Fruit fly (Drosophila melanogaster) whole organism, embryonic: ENCODE results near the gene DCAF12.

Source experiments
- Atf6 ChIP-seq: fragments of 200-800 bp; sonication (Bioruptor generic); IDR thresholded peaks from 2 replicates; pipeline ENCODE4 v1.3.6; 2022; ENCODE audit warnings: missing biosample characterization, missing genetic modification characterization
- CG12659 ChIP-seq: fragments of 200-800 bp; sonication (Bioruptor generic); optimal IDR thresholded peaks from 3 replicates; lab custom pipeline; 2017; ENCODE audit warnings: mild to moderate bottlenecking, missing biosample characterization, missing genetic modification reagents, missing genetic modification characterization
- CG13424 ChIP-seq: fragments of 200-800 bp; sonication (Bioruptor generic); optimal IDR thresholded peaks from 2 replicates; lab custom pipeline; 2019; ENCODE audit warnings: missing biosample characterization, mild to moderate bottlenecking, missing genetic modification characterization, moderate library complexity
- CG13775 ChIP-seq: fragments of 200-800 bp; sonication (Bioruptor generic); optimal IDR thresholded peaks from 3 replicates; lab custom pipeline; 2017; ENCODE audit warnings: missing biosample characterization, mild to moderate bottlenecking, missing genetic modification characterization
- CG14014 ChIP-seq: fragments of 200-800 bp; sonication (Bioruptor generic); IDR thresholded peaks from 2 replicates; pipeline ENCODE4 v1.3.6; 2022; ENCODE audit warnings: missing biosample characterization, missing genetic modification characterization
- CG14050 ChIP-seq: fragments of 200-800 bp; sonication (Bioruptor generic); IDR thresholded peaks from 3 replicates; pipeline ENCODE4 v1.3.6; 2022; ENCODE audit warnings: missing biosample characterization, missing genetic modification characterization
- CG15269 ChIP-seq: fragments of 200-800 bp; sonication (Bioruptor generic); optimal IDR thresholded peaks from 2 replicates; lab custom pipeline; 2018; ENCODE audit warnings: missing biosample characterization, mild to moderate bottlenecking, missing genetic modification characterization, moderate library complexity
- CG17385 ChIP-seq: fragments of 200-800 bp; sonication (Bioruptor generic); optimal IDR thresholded peaks from 3 replicates; lab custom pipeline; 2018; ENCODE audit warnings: missing biosample characterization, mild to moderate bottlenecking, missing genetic modification characterization
- CG2120 ChIP-seq: fragments of 200-800 bp; sonication (Bioruptor generic); optimal IDR thresholded peaks from 3 replicates; lab custom pipeline; 2016; ENCODE audit warnings: missing biosample characterization, missing genetic modification characterization
- CG2129 ChIP-seq: fragments of 200-800 bp; sonication (Bioruptor generic); IDR thresholded peaks from 2 replicates; pipeline ENCODE4 v1.3.6; 2022; ENCODE audit warnings: missing biosample characterization, missing genetic modification characterization; ENCODE audit not compliant: partially characterized antibody
- CG30403 ChIP-seq: fragments of 200-800 bp; sonication (Bioruptor generic); optimal IDR thresholded peaks from 3 replicates; lab custom pipeline; 2016; ENCODE audit warnings: missing biosample characterization, missing genetic modification characterization
- CG3065 ChIP-seq: fragments of 200-800 bp; sonication (Bioruptor generic); optimal IDR thresholded peaks from 2 replicates; lab custom pipeline; 2016; ENCODE audit warnings: missing biosample characterization, missing genetic modification characterization
- CG31388 ChIP-seq: fragments of 200-800 bp; sonication (Bioruptor generic); optimal IDR thresholded peaks from 2 replicates; lab custom pipeline; 2016; ENCODE audit warnings: missing biosample characterization, missing genetic modification characterization
- CG3281 ChIP-seq: fragments of 200-800 bp; sonication (Bioruptor generic); optimal IDR thresholded peaks from 3 replicates; lab custom pipeline; 2017; ENCODE audit warnings: missing biosample characterization, mild to moderate bottlenecking, missing genetic modification characterization
- CG3847 ChIP-seq: fragments of 200-800 bp; sonication (Bioruptor generic); IDR thresholded peaks from 2 replicates; pipeline ENCODE4 v1.3.6; 2022; ENCODE audit warnings: missing biosample characterization, missing genetic modification characterization
- CG5953 ChIP-seq: fragments of 200-800 bp; sonication (Bioruptor generic); IDR thresholded peaks from 2 replicates; pipeline ENCODE4 v1.3.6; 2022; ENCODE audit warnings: missing biosample characterization, missing genetic modification characterization
- CG6683 ChIP-seq: fragments of 200-800 bp; sonication (Bioruptor generic); optimal IDR thresholded peaks from 2 replicates; lab custom pipeline; 2017; ENCODE audit warnings: missing biosample characterization, mild to moderate bottlenecking, missing genetic modification characterization, missing genetic modification reagents
- CG6765 ChIP-seq: fragments of 200-800 bp; sonication (Bioruptor generic); optimal IDR thresholded peaks from 3 replicates; lab custom pipeline; 2017; ENCODE audit warnings: missing biosample characterization, mild to moderate bottlenecking, missing genetic modification characterization
- CG7556 ChIP-seq: fragments of 200-800 bp; sonication (Bioruptor generic); optimal IDR thresholded peaks from 2 replicates; lab custom pipeline; 2017; ENCODE audit warnings: missing biosample characterization, mild to moderate bottlenecking, missing genetic modification characterization
- CG7839 ChIP-seq: fragments of 200-800 bp; sonication (Bioruptor generic); optimal IDR thresholded peaks from 3 replicates; lab custom pipeline; 2018; ENCODE audit warnings: missing biosample characterization, mild to moderate bottlenecking, missing genetic modification characterization, moderate library complexity
- CG9817 ChIP-seq: fragments of 200-800 bp; sonication (Bioruptor generic); optimal IDR thresholded peaks from 2 replicates; lab custom pipeline; 2018; ENCODE audit warnings: missing biosample characterization, mild to moderate bottlenecking, missing genetic modification characterization, moderate library complexity
- CoRest ChIP-seq: fragments of 200-800 bp; sonication (Bioruptor generic); optimal IDR thresholded peaks from 3 replicates; lab custom pipeline; 2018; ENCODE audit warnings: missing biosample characterization, mild to moderate bottlenecking, missing genetic modification characterization, moderate library complexity
- Dll ChIP-seq: fragments of 200-800 bp; sonication (Bioruptor generic); IDR thresholded peaks from 4 replicates; pipeline ENCODE4 v1.3.6; 2022; ENCODE audit warnings: missing biosample characterization, missing genetic modification characterization; ENCODE audit not compliant: partially characterized antibody
- Drgx ChIP-seq: fragments of 200-800 bp; sonication (Bioruptor generic); IDR thresholded peaks from 2 replicates; pipeline ENCODE4 v1.3.6; 2022; ENCODE audit warnings: missing biosample characterization, missing genetic modification characterization
- Hr51 ChIP-seq, 2 experiments: fragments of 200-800 bp; sonication (Bioruptor generic); optimal IDR thresholded peaks; 2 replicates in 1 of 2; 3 replicates in 1 of 2; lab custom pipeline; 2016 to 2018; ENCODE audit warnings: missing biosample characterization in 2 of 2, missing genetic modification characterization in 2 of 2, mild to moderate bottlenecking in 1 of 2, moderate library complexity in 1 of 2
- Med ChIP-seq: fragments of 200-800 bp; sonication (Bioruptor generic); peaks from one replicate; lab custom pipeline; 2016; ENCODE audit warnings: missing biosample characterization, missing genetic modification characterization, mild to moderate bottlenecking, inconsistent platforms, moderate library complexity
- NfI ChIP-seq: fragments of 200-800 bp; sonication (Bioruptor generic); optimal IDR thresholded peaks from 3 replicates; lab custom pipeline; 2018; ENCODE audit warnings: missing biosample characterization, mild to moderate bottlenecking, missing genetic modification characterization, moderate library complexity
- Oaz ChIP-seq: fragments of 200-800 bp; sonication (Bioruptor generic); IDR thresholded peaks from 2 replicates; pipeline ENCODE4 v1.3.6; 2022; ENCODE audit warnings: missing biosample characterization, missing genetic modification characterization
- PHDP ChIP-seq: fragments of 200-800 bp; sonication (Bioruptor generic); optimal IDR thresholded peaks from 3 replicates; lab custom pipeline; 2018; ENCODE audit warnings: missing biosample characterization, mild to moderate bottlenecking, missing genetic modification characterization, moderate library complexity
- Pdp1 ChIP-seq, 2 experiments: fragments of 200-800 bp; sonication (Bioruptor generic); optimal IDR thresholded peaks; 3 replicates each; lab custom pipeline; 2016; ENCODE audit warnings: missing biosample characterization in 2 of 2, missing genetic modification characterization in 2 of 2, mild to moderate bottlenecking in 1 of 2, moderate library complexity in 1 of 2
- Sox102F ChIP-seq: fragments of 200-800 bp; sonication (Bioruptor generic); optimal IDR thresholded peaks from 2 replicates; lab custom pipeline; 2018; ENCODE audit warnings: missing biosample characterization, mild to moderate bottlenecking, missing genetic modification characterization, moderate library complexity
- Stat92E ChIP-seq, 3 experiments: fragments of >200 bp in 2 of 3; fragments of 200-800 bp in 1 of 3; sonication (Bioruptor generic) in 1 of 3; optimal IDR thresholded peaks; 2 replicates each; lab custom pipeline; 2017 to 2019; ENCODE audit warnings: missing biosample characterization in 3 of 3, missing genetic modification characterization in 3 of 3, mild to moderate bottlenecking in 1 of 3, moderate library complexity in 1 of 3
- ac ChIP-seq: fragments of 200-800 bp; sonication (Bioruptor generic); optimal IDR thresholded peaks from 3 replicates; lab custom pipeline; 2017; ENCODE audit warnings: missing biosample characterization, mild to moderate bottlenecking, missing genetic modification characterization
- disco-r ChIP-seq: fragments of 200-800 bp; sonication (Bioruptor generic); optimal IDR thresholded peaks from 2 replicates; lab custom pipeline; 2016; ENCODE audit warnings: missing biosample characterization, missing genetic modification characterization
- dysf ChIP-seq: fragments of 200-800 bp; sonication (Bioruptor generic); IDR thresholded peaks from 3 replicates; pipeline ENCODE4 v1.3.6; 2022; ENCODE audit warnings: missing biosample characterization, missing genetic modification characterization
- fd3F ChIP-seq: fragments of 200-800 bp; sonication (Bioruptor generic); optimal IDR thresholded peaks from 2 replicates; lab custom pipeline; 2018; ENCODE audit warnings: missing biosample characterization, mild to moderate bottlenecking, missing genetic modification characterization, moderate library complexity
- gem ChIP-seq: fragments of 200-800 bp; sonication (Bioruptor generic); optimal IDR thresholded peaks from 2 replicates; lab custom pipeline; 2019; ENCODE audit warnings: missing biosample characterization, mild to moderate bottlenecking, missing genetic modification characterization, moderate library complexity
- grau ChIP-seq: fragments of 200-800 bp; optimal IDR thresholded peaks from 3 replicates; lab custom pipeline; 2019; ENCODE audit warnings: missing biosample characterization, mild to moderate bottlenecking, missing genetic modification characterization, moderate library complexity
- lilli ChIP-seq: fragments of 200-800 bp; sonication (Bioruptor generic); optimal IDR thresholded peaks from 3 replicates; lab custom pipeline; 2016; ENCODE audit warnings: missing biosample characterization, missing genetic modification characterization
- nmo ChIP-seq: fragments of 200-800 bp; sonication (Bioruptor generic); optimal IDR thresholded peaks from 2 replicates; lab custom pipeline; 2018; ENCODE audit warnings: missing biosample characterization, mild to moderate bottlenecking, missing genetic modification characterization, moderate library complexity
- peb ChIP-seq: fragments of 200-800 bp; sonication (Bioruptor generic); IDR thresholded peaks from 2 replicates; pipeline ENCODE4 v1.3.6; 2022; ENCODE audit warnings: missing biosample characterization, missing genetic modification characterization
- pita ChIP-seq: fragments of 200-800 bp; sonication (Bioruptor generic); optimal IDR thresholded peaks from 2 replicates; lab custom pipeline; 2017; ENCODE audit warnings: missing biosample characterization, mild to moderate bottlenecking, missing genetic modification characterization
- row ChIP-seq: fragments of 200-800 bp; sonication (Bioruptor generic); IDR thresholded peaks from 3 replicates; pipeline ENCODE4 v1.3.6; 2022; ENCODE audit warnings: missing biosample characterization, missing genetic modification characterization
- seq ChIP-seq: fragments of 200-800 bp; sonication (Bioruptor generic); IDR thresholded peaks from 2 replicates; pipeline ENCODE4 v1.3.6; 2022; ENCODE audit warnings: missing biosample characterization, missing genetic modification characterization
- slbo ChIP-seq: fragments of 200-800 bp; sonication (Bioruptor generic); IDR thresholded peaks from 2 replicates; pipeline ENCODE4 v1.3.6; 2022; ENCODE audit warnings: missing biosample characterization, missing genetic modification characterization
- tio ChIP-seq: fragments of 200-800 bp; sonication (Bioruptor generic); optimal IDR thresholded peaks from 2 replicates; lab custom pipeline; 2017; ENCODE audit warnings: missing biosample characterization, missing genetic modification characterization, inconsistent platforms
- trh ChIP-seq: fragments of 200-800 bp; sonication (Bioruptor generic); optimal IDR thresholded peaks from 2 replicates; lab custom pipeline; 2016; ENCODE audit warnings: missing biosample characterization, missing genetic modification characterization
- vvl ChIP-seq: fragments of 200-800 bp; sonication (Bioruptor generic); IDR thresholded peaks from 2 replicates; pipeline ENCODE4 v1.3.6; 2022; ENCODE audit warnings: missing biosample characterization, missing genetic modification characterization

Gene DCAF12

DNA sequence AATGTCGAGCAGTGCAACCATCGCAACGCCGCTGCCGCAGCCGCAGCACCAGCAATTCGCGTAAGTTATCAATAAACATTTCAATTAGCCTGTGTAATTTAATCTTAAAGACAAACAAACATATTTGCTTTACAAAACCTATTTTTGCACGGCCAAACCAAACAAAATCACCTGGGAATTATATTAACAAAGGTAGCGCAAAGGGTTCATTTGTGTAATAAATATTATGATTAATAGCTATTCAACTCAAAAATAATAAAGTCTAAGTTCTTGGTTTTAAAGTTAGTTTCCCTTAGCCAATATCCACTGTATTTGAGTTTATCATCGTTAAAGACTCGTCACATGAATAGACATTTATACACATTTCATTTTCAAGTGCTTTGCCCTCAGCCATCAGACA, 47.6 kb downstream of the DCAF12 start:
- TF ChIP-seq CG3065 (GFP tag; lab: Kevin White, UChicago), result no peak
- TF ChIP-seq nmo, result peak; percentile 20
- TF ChIP-seq Dll (GFP tag; lab: Robert Waterston, UW), result no peak
- TF ChIP-seq lilli, result peak; percentile 23
- TF ChIP-seq row (GFP tag; lab: Robert Waterston, UW), result peak; percentile 45; the same call in 2 of the 3 replicates
- TF ChIP-seq Hr51 (GFP tag; optimal IDR thresholded peaks at IDR 0.05; lab: Kevin White, UChicago), result peak in 1 of 2 experiments; percentile 18
- TF ChIP-seq ac, result no peak
- no peak for TF ChIP-seq seq
- TF ChIP-seq Atf6 (GFP tag; lab: Robert Waterston, UW), result peak; percentile 59; the same call in 1 of the 2 replicates
- TF ChIP-seq CG17385, result peak; percentile 18
- TF ChIP-seq dysf (GFP tag; lab: Robert Waterston, UW), result 0 out of 3 replicates have a peak, but pooled peaks have one; percentile 13
- no peak for TF ChIP-seq Pdp1 (GFP tag; optimal IDR thresholded peaks at IDR 0.05; lab: Kevin White, UChicago)
- TF ChIP-seq CG6765, result no peak
- peak; percentile 30 for TF ChIP-seq CG13424
- TF ChIP-seq disco-r, result no peak
- TF ChIP-seq PHDP (tag; lab: Kevin White, UChicago), result peak; percentile 19
- TF ChIP-seq CG3281 (GFP tag; lab: Kevin White, UChicago), result peak; percentile 8
- peak; percentile 48 for TF ChIP-seq CG15269 (tag; lab: Kevin White, UChicago)
- peak; percentile 34 for TF ChIP-seq gem (tag; lab: Kevin White, UChicago)
- peak; percentile 8; the same call in 1 of the 3 replicates for TF ChIP-seq CG14050
- TF ChIP-seq fd3F (GFP tag; lab: Kevin White, UChicago), result peak; percentile 1
- peak; percentile 16 for TF ChIP-seq tio (GFP tag; lab: Kevin White, UChicago)
- no peak for TF ChIP-seq CG6683 (GFP tag; lab: Kevin White, UChicago)
- TF ChIP-seq Drgx (GFP tag; lab: Robert Waterston, UW), result peak; percentile 64
- no peak for TF ChIP-seq CG13775
- TF ChIP-seq CG5953 (GFP tag; lab: Robert Waterston, UW), result no peak
- peak; percentile 24 for TF ChIP-seq CG9817 (tag; lab: Kevin White, UChicago)
- no peak for TF ChIP-seq CG2129
- 0 out of 2 replicates have a peak, but pooled peaks have one; percentile 18 for TF ChIP-seq CG14014
- no peak for TF ChIP-seq vvl (GFP tag; lab: Robert Waterston, UW)
- TF ChIP-seq Med, result peak; percentile 80
- no peak for TF ChIP-seq Stat92E (GFP tag; optimal IDR thresholded peaks at IDR 0.05; lab: Kevin White, UChicago)
- peak; percentile 79 for TF ChIP-seq grau (tag; lab: Kevin White, UChicago)
- peak; percentile 3 for TF ChIP-seq NfI (GFP tag; lab: Kevin White, UChicago)
- no peak for TF ChIP-seq peb (GFP tag; lab: Robert Waterston, UW)
- 0 out of 2 replicates have a peak, but pooled peaks have one; percentile 5 for TF ChIP-seq CG3847 (GFP tag; lab: Robert Waterston, UW)
- TF ChIP-seq CG12659, result no peak
- TF ChIP-seq trh (GFP tag; lab: Kevin White, UChicago), result no peak
- peak; percentile 48 for TF ChIP-seq CoRest (tag; lab: Kevin White, UChicago)
- TF ChIP-seq CG7839 (tag; lab: Kevin White, UChicago), result peak; percentile 32
- TF ChIP-seq pita (GFP tag; lab: Kevin White, UChicago), result no peak
- TF ChIP-seq CG2120 (GFP tag; lab: Kevin White, UChicago), result peak; percentile 49
- peak; percentile 43 for TF ChIP-seq slbo (GFP tag; lab: Robert Waterston, UW)
- TF ChIP-seq CG30403 (GFP tag; lab: Kevin White, UChicago), result peak; percentile 24
- TF ChIP-seq CG7556 (GFP tag; lab: Kevin White, UChicago), result no peak
- TF ChIP-seq Oaz, result no peak
- peak; percentile 16 for TF ChIP-seq Sox102F
- no peak for TF ChIP-seq CG31388 (GFP tag; lab: Kevin White, UChicago)
